Worm (Caenorhabditis elegans) whole organism, L2 larva: ENCODE results near the gene eak-3.

ENCODE experiments used
- blmp-1 ChIP-seq: sonication (generic microtip); optimal IDR thresholded peaks from 2 replicates; lab custom pipeline; 2017; ENCODE audit warnings: missing genetic modification characterization, mild to moderate bottlenecking, missing compliant biosample characterization, antibody characterized with exemption, moderate library complexity; ENCODE audit not compliant: insufficient read depth
- ceh-82 ChIP-seq: fragments of 150-350 bp; optimal IDR thresholded peaks from 2 replicates; lab custom pipeline; 2014; ENCODE audit warnings: missing biosample characterization, missing genetic modification characterization
- elt-1 ChIP-seq: fragments of 150-350 bp; optimal IDR thresholded peaks from 2 replicates; lab custom pipeline; 2014; ENCODE audit warnings: missing biosample characterization, missing genetic modification characterization
- lsy-2 ChIP-seq, 2 experiments: fragments of 150-350 bp in 1 of 2; sonication (generic microtip) in 1 of 2; optimal IDR thresholded peaks; 2 replicates each; lab custom pipeline; 2014 to 2017; ENCODE audit warnings: missing biosample characterization in 2 of 2, missing genetic modification characterization in 2 of 2
- mdl-1 ChIP-seq, 2 experiments: fragments of 150-350 bp in 1 of 2; sonication (generic microtip) in 1 of 2; optimal IDR thresholded peaks; 2 replicates each; lab custom pipeline; 2017; ENCODE audit warnings: missing biosample characterization in 2 of 2, missing genetic modification characterization in 2 of 2
- nhr-12 ChIP-seq: fragments of 150-350 bp; optimal IDR thresholded peaks from 2 replicates; lab custom pipeline; 2014; ENCODE audit warnings: missing biosample characterization, missing genetic modification characterization
- sem-4 ChIP-seq: fragments of 150-350 bp; optimal IDR thresholded peaks from 2 replicates; lab custom pipeline; 2014; ENCODE audit warnings: missing biosample characterization, missing genetic modification reagents, missing genetic modification characterization

DNA sequence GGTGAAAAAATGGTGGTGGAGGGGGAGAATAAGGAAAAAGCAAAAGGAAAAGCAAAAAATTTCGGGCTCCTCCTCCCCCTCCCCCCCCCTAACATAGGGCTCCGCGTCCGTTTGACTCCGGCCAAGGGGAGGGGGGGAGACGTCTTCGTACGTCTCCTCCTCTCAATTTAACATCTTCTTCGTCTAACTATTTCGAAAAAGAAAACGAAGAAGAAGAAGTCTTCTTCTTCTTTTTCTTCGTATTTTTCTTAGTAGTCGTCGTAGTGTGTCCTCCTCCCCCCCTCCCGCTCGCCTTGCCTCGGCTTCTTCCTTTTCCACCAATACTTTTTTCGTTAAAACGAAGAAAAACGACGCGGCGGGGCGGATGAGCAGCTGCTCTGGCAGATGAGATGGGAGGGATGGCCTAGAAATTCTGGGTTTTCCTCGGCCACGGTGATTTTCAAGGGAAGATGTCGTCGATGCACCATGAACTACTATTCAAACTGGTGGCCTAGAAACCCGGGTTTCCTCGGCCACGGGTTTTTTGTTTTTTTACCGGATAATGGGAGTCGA lies 39.5 kb downstream of the eak-3 start:
- TF ChIP-seq ceh-82 (tag; lab: Kevin White, UChicago) (no peak), lsy-2 (tag; optimal IDR thresholded peaks at IDR 0.05; lab: Kevin White, UChicago) (peak in 1 of 2 experiments; percentile 12), mdl-1 (tag; optimal IDR thresholded peaks at IDR 0.05; lab: Kevin White, UChicago) (no peak), elt-1 (no peak), sem-4 (peak; percentile 2), nhr-12 (tag; lab: Kevin White, UChicago) (no peak), blmp-1 (tag; lab: Kevin White, UChicago) (no peak)
